Fruit fly (Drosophila melanogaster) whole organism, wandering third instar larva: Measurements from ENCODE around the gene hth.

Source experiments
- Abd-B ChIP-seq: fragments of >200 bp; optimal IDR thresholded peaks from 2 replicates; lab custom pipeline; 2017; ENCODE audit warnings: missing biosample characterization, missing genetic modification characterization
- dmrt93B ChIP-seq: fragments of 200-800 bp; sonication (Bioruptor generic); optimal IDR thresholded peaks from 2 replicates; lab custom pipeline; 2018; ENCODE audit warnings: missing biosample characterization, mild to moderate bottlenecking, missing genetic modification characterization
- fru ChIP-seq: fragments of 200-800 bp; sonication (Bioruptor generic); optimal IDR thresholded peaks from 3 replicates; lab custom pipeline; 2016; ENCODE audit warnings: missing biosample characterization, mild to moderate bottlenecking, missing genetic modification characterization
- h ChIP-seq: fragments of 200-800 bp; sonication (Bioruptor generic); optimal IDR thresholded peaks from 3 replicates; lab custom pipeline; 2016; ENCODE audit warnings: missing biosample characterization, mild to moderate bottlenecking, missing genetic modification characterization
- pan ChIP-seq: fragments of >200 bp; optimal IDR thresholded peaks from 2 replicates; lab custom pipeline; 2017
- psq ChIP-seq: fragments of 200-800 bp; sonication (Bioruptor generic); optimal IDR thresholded peaks from 3 replicates; lab custom pipeline; 2017; ENCODE audit warnings: missing biosample characterization, mild to moderate bottlenecking, missing genetic modification characterization, moderate library complexity
- usp ChIP-seq: fragments of >200 bp; optimal IDR thresholded peaks from 2 replicates; lab custom pipeline; 2017; ENCODE audit warnings: missing biosample characterization, missing genetic modification characterization

DNA sequence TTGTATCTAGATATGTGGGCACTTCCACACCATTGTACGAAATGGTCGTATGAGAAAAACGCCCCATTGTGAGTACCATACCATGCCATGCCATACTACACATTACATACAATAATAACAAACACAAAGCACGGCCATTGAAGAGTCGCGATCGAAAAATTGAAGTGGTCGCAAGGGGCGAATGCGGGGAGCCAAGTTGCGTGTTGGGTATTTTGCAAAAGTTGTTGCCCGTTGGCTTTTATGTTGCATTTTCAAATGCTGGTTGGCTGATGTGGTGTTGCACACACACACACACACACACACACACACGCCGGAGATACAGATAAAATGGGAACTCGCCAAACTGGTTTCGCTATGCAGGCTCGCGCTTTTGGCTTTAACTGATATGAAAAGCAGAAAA lies 44.5 kb downstream of the hth start:
- TF ChIP-seq h (GFP tag; lab: Kevin White, UChicago) (no peak), usp (GFP tag; lab: Kevin White, UChicago) (no peak), psq (GFP tag; lab: Kevin White, UChicago) (no peak), Abd-B (GFP tag; lab: Kevin White, UChicago) (no peak), fru (no peak), pan (lab: Kevin White, UChicago) (no peak), dmrt93B (no peak)
